Worm (Caenorhabditis elegans): ENCODE results near the gene Y37D8A.2.

Y37D8A.2 gene

DNA sequence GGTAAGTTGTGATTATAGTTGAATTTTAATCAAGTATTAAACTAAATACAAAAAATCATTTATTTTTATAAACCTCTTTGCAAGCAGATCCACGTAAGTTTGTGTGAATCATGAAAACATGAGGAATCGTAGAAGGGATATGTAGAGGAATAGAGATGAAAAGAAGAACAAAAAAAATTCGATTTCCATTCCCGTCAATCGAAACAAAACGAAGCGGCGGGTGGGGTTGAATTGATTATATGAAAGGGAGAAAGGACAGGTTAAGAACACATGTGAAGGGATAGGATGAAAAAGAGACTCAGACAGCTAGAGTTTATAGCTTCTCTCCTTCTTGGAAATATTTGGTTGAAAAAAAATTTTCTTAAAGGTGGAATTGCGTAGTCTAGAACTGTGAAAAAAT is 40.1 kb downstream of the Y37D8A.2 start:
- no peak for TF ChIP-seq unc-62 (GFP tag; optimal IDR thresholded peaks at IDR 0.05)
- peak; percentile 28 for TF ChIP-seq nhr-25 (tag; optimal IDR thresholded peaks at IDR 0.05)
- no peak for TF ChIP-seq R02D3.7 (tag; optimal IDR thresholded peaks at IDR 0.05)
- no peak for TF ChIP-seq jun-1 (tag; optimal IDR thresholded peaks at IDR 0.05)

DNA sequence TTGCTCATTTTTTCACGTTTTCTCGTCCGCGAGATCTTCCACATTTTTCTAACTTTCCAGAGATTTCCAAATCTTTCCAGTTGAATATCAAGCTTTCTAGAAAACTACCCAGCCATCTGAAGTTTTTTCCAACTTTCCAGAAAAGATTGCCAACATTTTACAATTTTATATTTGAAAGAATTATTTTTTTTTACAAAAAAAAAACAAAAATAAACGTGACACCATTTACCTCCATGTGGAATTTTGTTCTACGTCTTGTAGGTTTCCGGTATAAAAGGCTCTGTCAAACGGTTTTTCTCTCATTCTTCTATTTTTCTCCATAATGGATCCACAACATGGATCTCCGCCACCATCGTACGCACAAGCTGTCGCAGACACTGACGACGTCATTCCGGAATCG is 44.7 kb downstream of the Y37D8A.2 start, which contains the start of gene Y37D8A.8:
Gene Y37D8A.8 (plus strand): TSS at position 301 of the 400 bp plus-strand sequence.
- TF ChIP-seq elt-2 (tag; optimal IDR thresholded peaks at IDR 0.05) (no peak), egl-5 (tag; optimal IDR thresholded peaks at IDR 0.05) (no peak), lin-39 (tag; optimal IDR thresholded peaks at IDR 0.05) (no peak), ceh-9 (tag; optimal IDR thresholded peaks at IDR 0.05) (no peak), unc-39 (tag; optimal IDR thresholded peaks at IDR 0.05) (no peak), ceh-82 (tag; optimal IDR thresholded peaks at IDR 0.05) (no peak), elt-3 (tag; optimal IDR thresholded peaks at IDR 0.05) (no peak), aly-2 (tag; optimal IDR thresholded peaks at IDR 0.05) (no peak), snpc-4 (tag; optimal IDR thresholded peaks at IDR 0.05) (no peak), fos-1 (tag; optimal IDR thresholded peaks at IDR 0.05) (no peak), ceh-28 (tag; optimal IDR thresholded peaks at IDR 0.05) (no peak), ztf-11 (tag; optimal IDR thresholded peaks at IDR 0.05) (no peak), eor-1 (tag; optimal IDR thresholded peaks at IDR 0.05) (no peak), fkh-10 (GFP tag; optimal IDR thresholded peaks at IDR 0.05) (no peak), nhr-67 (tag; optimal IDR thresholded peaks at IDR 0.05) (no peak), zag-1 (tag; optimal IDR thresholded peaks at IDR 0.05) (no peak), nhr-76 (tag; optimal IDR thresholded peaks at IDR 0.05) (no peak), ZK546.5 (tag; optimal IDR thresholded peaks at IDR 0.05) (no peak)

DNA sequence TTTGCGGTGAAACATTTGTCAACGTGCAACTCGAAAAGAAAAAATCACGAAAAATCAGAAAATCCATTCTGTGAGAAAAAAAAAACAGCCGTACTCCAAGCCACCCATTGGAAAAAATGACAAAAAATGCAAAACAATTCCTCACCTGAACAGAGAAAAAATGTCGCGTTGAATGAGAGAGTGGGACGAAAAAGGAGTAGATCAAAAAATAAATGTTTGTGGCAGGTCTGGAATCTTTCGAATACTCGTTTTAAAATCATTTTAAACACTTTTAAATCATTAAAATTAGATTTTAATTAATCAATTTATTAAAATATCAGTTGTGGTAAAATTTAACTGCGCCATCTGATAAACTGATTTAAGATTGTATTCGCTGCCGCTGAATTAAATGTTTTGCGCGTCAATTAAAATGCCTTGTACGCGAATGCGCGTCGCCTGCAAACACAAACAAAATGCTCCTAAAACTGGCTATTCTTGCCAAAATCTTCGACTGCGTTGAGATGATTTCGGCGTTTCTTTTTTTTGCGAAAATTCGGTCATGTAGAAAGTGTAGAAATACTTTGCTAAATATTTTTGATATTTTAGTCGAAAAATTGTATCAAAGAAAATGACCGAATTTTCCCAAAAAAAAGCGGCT is 50.2 kb downstream of the Y37D8A.2 start, which contains the start of gene Y37D8A.6:
Gene Y37D8A.6 (minus strand): TSS at position 238 of the 637 bp plus-strand sequence.
- TF ChIP-seq nhr-67 (tag; optimal IDR thresholded peaks at IDR 0.05) (no peak), pha-4 (tag; optimal IDR thresholded peaks at IDR 0.05) (no peak), nhr-77 (tag; optimal IDR thresholded peaks at IDR 0.05) (no peak), nhr-43 (tag; optimal IDR thresholded peaks at IDR 0.05; ENCODE audit: poor library complexity, severe bottlenecking) (peak; percentile 4), nhr-237 (tag; optimal IDR thresholded peaks at IDR 0.05) (no peak), ceh-28 (tag; optimal IDR thresholded peaks at IDR 0.05) (no peak), nhr-25 (tag; optimal IDR thresholded peaks at IDR 0.05) (no peak), ceh-9 (tag; optimal IDR thresholded peaks at IDR 0.05) (no peak), unc-39 (tag; optimal IDR thresholded peaks at IDR 0.05) (no peak), tbx-2 (tag; optimal IDR thresholded peaks at IDR 0.05) (no peak), aly-2 (tag; optimal IDR thresholded peaks at IDR 0.05) (no peak), elt-1 (tag; optimal IDR thresholded peaks at IDR 0.05) (no peak), ztf-11 (tag; optimal IDR thresholded peaks at IDR 0.05) (no peak), zag-1 (tag; optimal IDR thresholded peaks at IDR 0.05) (no peak), lsy-12 (tag; optimal IDR thresholded peaks at IDR 0.05) (no peak), lin-39 (tag; optimal IDR thresholded peaks at IDR 0.05) (no peak), snpc-4 (tag; optimal IDR thresholded peaks at IDR 0.05) (no peak), pqm-1 (tag; optimal IDR thresholded peaks at IDR 0.05) (no peak), fkh-10 (GFP tag; optimal IDR thresholded peaks at IDR 0.05) (no peak), elt-3 (tag; optimal IDR thresholded peaks at IDR 0.05) (no peak), egl-5 (tag; optimal IDR thresholded peaks at IDR 0.05) (no peak), lin-15B (tag; optimal IDR thresholded peaks at IDR 0.05) (peak; percentile 15), mdl-1 (tag; optimal IDR thresholded peaks at IDR 0.05) (no peak), nhr-12 (tag; optimal IDR thresholded peaks at IDR 0.05) (no peak), hmg-11 (tag; optimal IDR thresholded peaks at IDR 0.05) (peak; percentile 52), nfya-1 (tag; optimal IDR thresholded peaks at IDR 0.05; ENCODE audit: insufficient read depth) (peak; percentile 24), egl-27 (tag; optimal IDR thresholded peaks at IDR 0.05) (no peak), daf-12 (tag; optimal IDR thresholded peaks at IDR 0.05) (no peak), nhr-76 (tag; optimal IDR thresholded peaks at IDR 0.05) (no peak), unc-62 (GFP tag; optimal IDR thresholded peaks at IDR 0.05) (no peak), nhr-28 (tag; optimal IDR thresholded peaks at IDR 0.05) (no peak), sea-2 (GFP tag; optimal IDR thresholded peaks at IDR 0.05) (no peak)
